Worm (Caenorhabditis elegans) whole organism, mixed stage, embryonic: ENCODE measurements around the gene lap-2.

Experiments
- cnd-1 ChIP-seq: fragments of 200-800 bp; sonication (Bioruptor generic); optimal IDR thresholded peaks from 2 replicates; lab custom pipeline; 2018; ENCODE audit warnings: mild to moderate bottlenecking, missing genetic modification characterization, missing compliant biosample characterization
- elt-3 ChIP-seq: fragments of 150-350 bp; optimal IDR thresholded peaks from 2 replicates; lab custom pipeline; 2014; ENCODE audit warnings: missing biosample characterization, missing genetic modification characterization
- mep-1 ChIP-seq: fragments of 150-350 bp; optimal IDR thresholded peaks from 2 replicates; lab custom pipeline; 2017; ENCODE audit warnings: missing biosample characterization, missing genetic modification reagents, missing genetic modification characterization, inconsistent platforms
- mls-2 ChIP-seq: sonication (generic microtip); optimal IDR thresholded peaks from 2 replicates; lab custom pipeline; 2016; ENCODE audit warnings: mild to moderate bottlenecking, missing genetic modification characterization, moderate library complexity, missing compliant biosample characterization
- nhr-237 ChIP-seq: fragments of 150-350 bp; optimal IDR thresholded peaks from 2 replicates; lab custom pipeline; 2014; ENCODE audit warnings: missing biosample characterization, missing genetic modification characterization
- pha-4 ChIP-seq: fragments of 150-350 bp; optimal IDR thresholded peaks from 2 replicates; lab custom pipeline; 2018; ENCODE audit warnings: missing biosample characterization, missing genetic modification reagents, missing genetic modification characterization
- snpc-4 ChIP-seq: fragments of 150-350 bp; optimal IDR thresholded peaks from 2 replicates; lab custom pipeline; 2014; ENCODE audit warnings: missing biosample characterization, missing genetic modification characterization
- sptf-1 ChIP-seq: sonication (generic microtip); optimal IDR thresholded peaks from 2 replicates; lab custom pipeline; 2017; ENCODE audit warnings: mild to moderate bottlenecking, missing genetic modification characterization, moderate library complexity, missing compliant biosample characterization
- tbx-8 ChIP-seq: fragments of 200-800 bp; sonication (Bioruptor generic); optimal IDR thresholded peaks from 2 replicates; lab custom pipeline; 2018; ENCODE audit warnings: mild to moderate bottlenecking, missing genetic modification characterization, moderate library complexity, missing compliant biosample characterization
- unc-39 ChIP-seq: fragments of 150-350 bp; optimal IDR thresholded peaks from 2 replicates; lab custom pipeline; 2014; ENCODE audit warnings: missing biosample characterization, missing genetic modification characterization
- unc-62 ChIP-seq: fragments of 150-350 bp; optimal IDR thresholded peaks from 2 replicates; lab custom pipeline; 2014; ENCODE audit warnings: missing biosample characterization, missing genetic modification reagents, missing genetic modification characterization

- TF ChIP-seq mep-1 (tag; lab: Kevin White, UChicago) (no peak), pha-4 (tag; lab: Kevin White, UChicago) (peak; percentile 10), cnd-1 (tag; lab: Kevin White, UChicago) (no peak), unc-62 (GFP tag; lab: Kevin White, UChicago) (no peak), tbx-8 (GFP tag; lab: Kevin White, UChicago) (no peak), sptf-1 (no peak), snpc-4 (tag; lab: Kevin White, UChicago) (no peak), mls-2 (tag; lab: Kevin White, UChicago) (no peak), unc-39 (tag; lab: Kevin White, UChicago) (no peak), nhr-237 (no peak), elt-3 (tag; lab: Kevin White, UChicago) (no peak)
These were observed 33.7 kb upstream of the lap-2 start for ce11 chrV:13009843-13010242.
